1 fruit fly cellular context compared by ENCODE assay signal in the genomic region with DNA sequence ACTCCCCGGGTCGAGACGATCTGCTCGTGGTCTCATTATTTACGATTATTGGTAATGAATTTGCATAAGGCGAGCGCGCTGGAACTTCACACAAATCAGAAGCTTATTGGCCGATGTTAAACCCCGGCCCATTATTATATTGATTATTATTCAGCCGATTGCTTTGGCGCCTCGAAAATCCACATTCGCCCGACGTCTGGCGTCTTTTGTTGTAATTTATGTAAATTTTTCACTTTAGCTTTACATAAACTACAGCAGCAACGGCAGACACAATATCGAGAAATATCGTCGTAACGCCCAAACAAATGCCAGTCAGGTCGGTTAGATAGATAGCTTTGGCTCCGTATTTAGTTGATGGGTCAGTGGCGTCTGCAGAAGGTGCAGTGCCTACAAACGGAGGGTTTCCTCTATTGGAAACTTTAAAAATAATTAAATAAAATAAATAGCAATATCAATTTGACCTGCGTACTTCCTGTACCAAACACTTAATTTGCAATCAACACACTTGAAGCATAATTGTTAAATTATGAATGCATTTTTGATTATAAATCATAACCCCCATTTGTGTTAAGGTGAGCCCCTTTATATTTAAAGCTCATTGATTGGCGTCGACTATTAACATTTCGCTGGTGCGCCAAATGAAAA.
TF ChIP-seq lines count a peak whose summit lies in the region.

No protein-coding gene starts in this region.

TF ChIP-seq in whole organism, embryonic, 481 proteins besides CTCF, POLR2A, EP300 and RAD21 (continued from another document and continues in another):
- TF ChIP-seq Hr3 (GFP tag; optimal IDR thresholded peaks at IDR 0.05; lab: Kevin White, UChicago) (peak; percentile 37), CG11696 (GFP tag; IDR thresholded peaks at IDR 0.05; lab: Robert Waterston, UW) (no peak), CG7271 (tag; optimal IDR thresholded peaks at IDR 0.05; lab: Kevin White, UChicago) (no peak), lbe (GFP tag; optimal IDR thresholded peaks at IDR 0.05; lab: Kevin White, UChicago) (no peak), H15 (GFP tag; IDR thresholded peaks at IDR 0.05; lab: Robert Waterston, UW) (peak; percentile 38; the same call in 1 of the 3 replicates), CG31441 (GFP tag; IDR thresholded peaks at IDR 0.05; lab: Robert Waterston, UW) (peak; percentile 76), emc (GFP tag; optimal IDR thresholded peaks at IDR 0.05; lab: Kevin White, UChicago) (no peak), Hmx (GFP tag; optimal IDR thresholded peaks at IDR 0.05; lab: Kevin White, UChicago) (no peak), Dek (tag; optimal IDR thresholded peaks at IDR 0.05; lab: Kevin White, UChicago) (peak; percentile 47), zf30C (GFP tag; optimal IDR thresholded peaks at IDR 0.05; lab: Kevin White, UChicago) (no peak), CG2889 (GFP tag; IDR thresholded peaks at IDR 0.05; lab: Robert Waterston, UW) (0 out of 3 replicates have a peak, but pooled peaks have one; percentile 26), sug (tag; optimal IDR thresholded peaks at IDR 0.05; lab: Kevin White, UChicago) (peak; percentile 17), CoRest (tag; optimal IDR thresholded peaks at IDR 0.05; lab: Kevin White, UChicago) (peak; percentile 70), bbx (GFP tag; IDR thresholded peaks at IDR 0.05; lab: Robert Waterston, UW; ENCODE audit: partially characterized antibody) (no peak), ranshi (GFP tag; IDR thresholded peaks at IDR 0.05; lab: Robert Waterston, UW) (peak; percentile 43; the same call in 1 of the 2 replicates), tin (GFP tag; optimal IDR thresholded peaks at IDR 0.05; lab: Kevin White, UChicago) (peak; percentile 25), NfI (GFP tag; optimal IDR thresholded peaks at IDR 0.05; lab: Kevin White, UChicago) (peak; percentile 46), ttk (GFP tag; IDR thresholded peaks at IDR 0.05; lab: Robert Waterston, UW) (peak; percentile 52; the same call in 1 of the 2 replicates), CG4404 (GFP tag; IDR thresholded peaks at IDR 0.05; lab: Robert Waterston, UW) (no peak), sima (GFP tag; optimal IDR thresholded peaks at IDR 0.05; lab: Kevin White, UChicago) (no peak), D19A (tag; optimal IDR thresholded peaks at IDR 0.05; lab: Kevin White, UChicago) (peak; percentile 30), CG6854 (GFP tag; optimal IDR thresholded peaks at IDR 0.05; lab: Kevin White, UChicago) (peak; percentile 25), CG16813 (GFP tag; IDR thresholded peaks at IDR 0.05; lab: Robert Waterston, UW; ENCODE audit: partially characterized antibody) (no peak), sna (GFP tag; IDR thresholded peaks at IDR 0.05; lab: Robert Waterston, UW; ENCODE audit: partially characterized antibody) (no peak), eve (GFP tag; optimal IDR thresholded peaks at IDR 0.05; lab: Kevin White, UChicago) (peak in 1 of 2 experiments; percentile 62), CG3281 (GFP tag; optimal IDR thresholded peaks at IDR 0.05; lab: Kevin White, UChicago) (peak; percentile 38), dysf (GFP tag; IDR thresholded peaks at IDR 0.05; lab: Robert Waterston, UW) (peak; percentile 79), hb (GFP tag; IDR thresholded peaks at IDR 0.05; lab: Robert Waterston, UW; ENCODE audit: partially characterized antibody) (no peak), en (GFP tag; optimal IDR thresholded peaks at IDR 0.05; lab: Kevin White, UChicago) (no peak), CG13296 (GFP tag; optimal IDR thresholded peaks at IDR 0.05; lab: Kevin White, UChicago) (peak; percentile 36), CG6813 (GFP tag; optimal IDR thresholded peaks at IDR 0.05; lab: Kevin White, UChicago) (no peak), CG8359 (GFP tag; optimal IDR thresholded peaks at IDR 0.05; lab: Kevin White, UChicago; ENCODE audit: borderline replicate concordance) (no peak), CG12155 (GFP tag; optimal IDR thresholded peaks at IDR 0.05; lab: Kevin White, UChicago) (no peak), Lhr (GFP tag; optimal IDR thresholded peaks at IDR 0.05; lab: Kevin White, UChicago) (no peak), wek (GFP tag; optimal IDR thresholded peaks at IDR 0.05; lab: Kevin White, UChicago) (no peak), GATAe (GFP tag; conservative IDR thresholded peaks at IDR 0.05; lab: Robert Waterston, UW) (no peak), Rx (GFP tag; IDR thresholded peaks at IDR 0.05; lab: Robert Waterston, UW) (peak; percentile 12), CHES-1-like (GFP tag; optimal IDR thresholded peaks at IDR 0.05; lab: Kevin White, UChicago) (no peak), bcd (GFP tag; optimal IDR thresholded peaks at IDR 0.05; lab: Kevin White, UChicago) (peak; percentile 39), CG15601 (tag; optimal IDR thresholded peaks at IDR 0.05; lab: Kevin White, UChicago) (no peak), CG43689 (GFP tag; IDR thresholded peaks at IDR 0.05; lab: Robert Waterston, UW) (0 out of 2 replicates have a peak, but pooled peaks have one; percentile 38), CG8924 (tag; optimal IDR thresholded peaks at IDR 0.05; lab: Kevin White, UChicago) (peak; percentile 52), tap (tag; optimal IDR thresholded peaks at IDR 0.05; lab: Kevin White, UChicago) (peak; percentile 53), sens-2 (GFP tag; IDR thresholded peaks at IDR 0.05; lab: Robert Waterston, UW) (no peak), BtbVII (GFP tag; optimal IDR thresholded peaks at IDR 0.05; lab: Kevin White, UChicago) (peak; percentile 13), CG2116 (GFP tag; optimal IDR thresholded peaks at IDR 0.05; lab: Kevin White, UChicago) (peak; percentile 8), onecut (GFP tag; IDR thresholded peaks at IDR 0.05; lab: Robert Waterston, UW) (0 out of 2 replicates have a peak, but pooled peaks have one; percentile 5), PHDP (tag; optimal IDR thresholded peaks at IDR 0.05; lab: Kevin White, UChicago) (peak; percentile 54), fd102C (GFP tag; optimal IDR thresholded peaks at IDR 0.05; lab: Kevin White, UChicago) (no peak), Blimp-1 (GFP tag; optimal IDR thresholded peaks at IDR 0.05; lab: Kevin White, UChicago) (peak; percentile 27), ATbp (GFP tag; optimal IDR thresholded peaks at IDR 0.05; lab: Kevin White, UChicago) (peak; percentile 47), peb (GFP tag; IDR thresholded peaks at IDR 0.05; lab: Robert Waterston, UW) (no peak), CG9817 (tag; optimal IDR thresholded peaks at IDR 0.05; lab: Kevin White, UChicago) (peak; percentile 44), aop (GFP tag; IDR thresholded peaks at IDR 0.05; lab: Robert Waterston, UW) (no peak), schlank (tag; optimal IDR thresholded peaks at IDR 0.05; lab: Kevin White, UChicago) (no peak), org-1 (GFP tag; optimal IDR thresholded peaks at IDR 0.05; lab: Kevin White, UChicago) (peak; percentile 29), hkb (optimal IDR thresholded peaks at IDR 0.05; lab: Kevin White, UChicago) (no peak), hkb (GFP tag; IDR thresholded peaks at IDR 0.05; lab: Robert Waterston, UW) (peak; percentile 74; the same call in 1 of the 2 replicates), sens (GFP tag; lab: Kevin White, UChicago) (peak; percentile 53), CG17186 (GFP tag; optimal IDR thresholded peaks at IDR 0.05; lab: Kevin White, UChicago) (no peak), D (optimal IDR thresholded peaks at IDR 0.05; lab: Kevin White, UChicago) (no peak), D (GFP tag; optimal IDR thresholded peaks at IDR 0.05; lab: Kevin White, UChicago) (peak; percentile 20), CG18476 (GFP tag; optimal IDR thresholded peaks at IDR 0.05; lab: Kevin White, UChicago) (no peak), CG10959 (GFP tag; IDR thresholded peaks at IDR 0.05; lab: Robert Waterston, UW) (no peak), gfzf (GFP tag; optimal IDR thresholded peaks at IDR 0.05; lab: Kevin White, UChicago) (no peak), Gsc (GFP tag; IDR thresholded peaks at IDR 0.05; lab: Robert Waterston, UW) (no peak), CG1024 (GFP tag; IDR thresholded peaks at IDR 0.05; lab: Robert Waterston, UW) (no peak), CG12769 (tag; optimal IDR thresholded peaks at IDR 0.05; lab: Kevin White, UChicago) (no peak), HLH54F (GFP tag; optimal IDR thresholded peaks at IDR 0.05; lab: Kevin White, UChicago) (no peak), CG13424 (tag; optimal IDR thresholded peaks at IDR 0.05; lab: Kevin White, UChicago) (peak; percentile 73), CG1233 (GFP tag; optimal IDR thresholded peaks at IDR 0.05; lab: Kevin White, UChicago) (peak; percentile 28), p53 (GFP tag; optimal IDR thresholded peaks at IDR 0.05; lab: Kevin White, UChicago) (no peak), tgo (GFP tag; IDR thresholded peaks at IDR 0.05; lab: Robert Waterston, UW) (peak; percentile 67; the same call in 2 of the 3 replicates), CG18262 (tag; optimal IDR thresholded peaks at IDR 0.05; lab: Kevin White, UChicago) (peak; percentile 57), Dfd (GFP tag; optimal IDR thresholded peaks at IDR 0.05; lab: Kevin White, UChicago) (no peak), tna (GFP tag; IDR thresholded peaks at IDR 0.05; lab: Robert Waterston, UW; ENCODE audit: partially characterized antibody) (no peak), odd (GFP tag; optimal IDR thresholded peaks at IDR 0.05; lab: Kevin White, UChicago) (peak; percentile 30), ci (GFP tag; IDR thresholded peaks at IDR 0.05; lab: Robert Waterston, UW) (peak; percentile 68), run (tag; optimal IDR thresholded peaks at IDR 0.05; lab: Kevin White, UChicago) (no peak), seq (GFP tag; IDR thresholded peaks at IDR 0.05; lab: Robert Waterston, UW) (peak; percentile 71), CG10979 (tag; optimal IDR thresholded peaks at IDR 0.05; lab: Kevin White, UChicago) (peak; percentile 15), shn (GFP tag; optimal IDR thresholded peaks at IDR 0.05; lab: Kevin White, UChicago) (no peak), E2f2 (GFP tag; IDR thresholded peaks at IDR 0.05; lab: Robert Waterston, UW) (no peak), CG2120 (GFP tag; optimal IDR thresholded peaks at IDR 0.05; lab: Kevin White, UChicago) (peak; percentile 32), CG18599 (GFP tag; optimal IDR thresholded peaks at IDR 0.05; lab: Kevin White, UChicago) (peak; percentile 43), her (GFP tag; optimal IDR thresholded peaks at IDR 0.05; lab: Kevin White, UChicago) (no peak), CG6272 (GFP tag; IDR thresholded peaks at IDR 0.05; lab: Robert Waterston, UW) (peak; percentile 44; the same call in 1 of the 2 replicates), Lim3 (GFP tag; IDR thresholded peaks at IDR 0.05; lab: Robert Waterston, UW) (0 out of 2 replicates have a peak, but pooled peaks have one; percentile 12), Scr (GFP tag; IDR thresholded peaks at IDR 0.05; lab: Robert Waterston, UW; ENCODE audit: partially characterized antibody) (no peak), Atf6 (GFP tag; IDR thresholded peaks at IDR 0.05; lab: Robert Waterston, UW) (peak; percentile 42; the same call in 1 of the 2 replicates), CG14667 (GFP tag; IDR thresholded peaks at IDR 0.05; lab: Robert Waterston, UW) (peak; percentile 49), CG2202 (tag; optimal IDR thresholded peaks at IDR 0.05; lab: Kevin White, UChicago) (no peak), kni (GFP tag; optimal IDR thresholded peaks at IDR 0.05; lab: Kevin White, UChicago) (no peak), row (GFP tag; IDR thresholded peaks at IDR 0.05; lab: Robert Waterston, UW) (peak; percentile 73), Oaz (GFP tag; IDR thresholded peaks at IDR 0.05; lab: Robert Waterston, UW) (peak; percentile 49; the same call in 1 of the 2 replicates), CG5180 (GFP tag; optimal IDR thresholded peaks at IDR 0.05; lab: Kevin White, UChicago) (peak; percentile 39), exex (tag; optimal IDR thresholded peaks at IDR 0.05; lab: Kevin White, UChicago) (no peak), esg (GFP tag; conservative IDR thresholded peaks at IDR 0.05; lab: Robert Waterston, UW) (peak; percentile 70), trh (GFP tag; optimal IDR thresholded peaks at IDR 0.05; lab: Kevin White, UChicago) (no peak), CG15514 (GFP tag; optimal IDR thresholded peaks at IDR 0.05; lab: Kevin White, UChicago) (peak; percentile 2), ssp (GFP tag; IDR thresholded peaks at IDR 0.05; lab: Robert Waterston, UW) (peak; percentile 47), Ssrp (tag; optimal IDR thresholded peaks at IDR 0.05; lab: Kevin White, UChicago) (peak; percentile 26), CG14014 (GFP tag; IDR thresholded peaks at IDR 0.05; lab: Robert Waterston, UW) (peak; percentile 60), sd (tag; optimal IDR thresholded peaks at IDR 0.05; lab: Kevin White, UChicago) (peak; percentile 17), Stat92E (GFP tag; optimal IDR thresholded peaks at IDR 0.05; lab: Kevin White, UChicago) (no peak), ap (GFP tag; IDR thresholded peaks at IDR 0.05; lab: Robert Waterston, UW) (peak; percentile 23; the same call in 1 of the 2 replicates), klu (GFP tag; IDR thresholded peaks at IDR 0.05; lab: Robert Waterston, UW) (peak; percentile 65), CG16863 (GFP tag; optimal IDR thresholded peaks at IDR 0.05; lab: Kevin White, UChicago) (no peak), nau (GFP tag; optimal IDR thresholded peaks at IDR 0.05; lab: Kevin White, UChicago) (peak; percentile 47), usp (GFP tag; optimal IDR thresholded peaks at IDR 0.05; lab: Kevin White, UChicago) (no peak), CG3838 (GFP tag; optimal IDR thresholded peaks at IDR 0.05; lab: Kevin White, UChicago) (no peak), MESR4 (GFP tag; optimal IDR thresholded peaks at IDR 0.05; lab: Kevin White, UChicago) (no peak), phol (tag; optimal IDR thresholded peaks at IDR 0.05; lab: Kevin White, UChicago) (peak; percentile 56), Ptx1 (GFP tag; IDR thresholded peaks at IDR 0.05; lab: Robert Waterston, UW) (peak; percentile 81), CG4328 (GFP tag; optimal IDR thresholded peaks at IDR 0.05; lab: Kevin White, UChicago) (peak; percentile 3), CG17361 (GFP tag; IDR thresholded peaks at IDR 0.05; lab: Robert Waterston, UW) (peak; percentile 55; the same call in 2 of the 3 replicates), pita (GFP tag; optimal IDR thresholded peaks at IDR 0.05; lab: Kevin White, UChicago) (no peak), Chrac-16 (GFP tag; optimal IDR thresholded peaks at IDR 0.05; lab: Kevin White, UChicago) (peak; percentile 21), bowl (GFP tag; IDR thresholded peaks at IDR 0.05; lab: Robert Waterston, UW) (0 out of 2 replicates have a peak, but pooled peaks have one; percentile 16), CG10274 (GFP tag; optimal IDR thresholded peaks at IDR 0.05; lab: Kevin White, UChicago) (no peak), cwo (GFP tag; optimal IDR thresholded peaks at IDR 0.05; lab: Kevin White, UChicago) (peak; percentile 32), CG3407 (GFP tag; optimal IDR thresholded peaks at IDR 0.05; lab: Kevin White, UChicago) (peak; percentile 26), gem (tag; optimal IDR thresholded peaks at IDR 0.05; lab: Kevin White, UChicago) (peak; percentile 80), fd96Cb (tag; optimal IDR thresholded peaks at IDR 0.05; lab: Kevin White, UChicago) (peak; percentile 50)
